Fruit fly (Drosophila melanogaster): ENCODE data around the gene chas.
A peak's percentile ranks its signal among the peaks of the same experiment; 100 is the strongest.

The chas gene

dm6 chrX:17695641-17696040 is 2.9 kb downstream of the chas start (continued):
- TF ChIP-seq chinmo (GFP tag; IDR thresholded peaks at IDR 0.05; ENCODE audit: partially characterized antibody) (0 out of 4 replicates have a peak, but pooled peaks have one; percentile 41), Dip2 (GFP tag; IDR thresholded peaks at IDR 0.05) (peak; percentile 89), CG14860 (GFP tag; IDR thresholded peaks at IDR 0.05; ENCODE audit: partially characterized antibody) (no peak), HmgZ (tag; optimal IDR thresholded peaks at IDR 0.05) (peak; percentile 55), Lhr (GFP tag; optimal IDR thresholded peaks at IDR 0.05) (peak; percentile 29), Fer2 (tag; optimal IDR thresholded peaks at IDR 0.05) (no peak), CG13287 (GFP tag; IDR thresholded peaks at IDR 0.05; ENCODE audit: partially characterized antibody) (peak; percentile 20; the same call in 1 of the 2 replicates), CG12219 (GFP tag; optimal IDR thresholded peaks at IDR 0.05) (no peak), pita (GFP tag; optimal IDR thresholded peaks at IDR 0.05) (peak; percentile 74), sd (tag; optimal IDR thresholded peaks at IDR 0.05) (peak; percentile 44), nerfin-2 (GFP tag; IDR thresholded peaks at IDR 0.05; ENCODE audit: partially characterized antibody) (no peak), CG8290 (GFP tag; optimal IDR thresholded peaks at IDR 0.05) (no peak), CG8290 (tag; optimal IDR thresholded peaks at IDR 0.05) (peak in 1 of 2 experiments; percentile 44), CG10979 (tag; optimal IDR thresholded peaks at IDR 0.05) (peak; percentile 99), Fer3 (tag; optimal IDR thresholded peaks at IDR 0.05) (no peak)

dm6 chrX:17694873-17695446 is 3.6 kb downstream of the chas start:
- TF ChIP-seq CG1233 (GFP tag; optimal IDR thresholded peaks at IDR 0.05) (no peak), Gug (GFP tag; IDR thresholded peaks at IDR 0.05) (no peak), CG12299 (tag; optimal IDR thresholded peaks at IDR 0.05) (no peak), lbe (GFP tag; optimal IDR thresholded peaks at IDR 0.05) (no peak), CG14667 (GFP tag; IDR thresholded peaks at IDR 0.05) (no peak), CG15073 (GFP tag; optimal IDR thresholded peaks at IDR 0.05) (no peak), CG11247 (GFP tag; IDR thresholded peaks at IDR 0.05) (no peak), Eip74EF (GFP tag; optimal IDR thresholded peaks at IDR 0.05) (peak in 1 of 2 experiments; percentile 24), CG15514 (GFP tag; optimal IDR thresholded peaks at IDR 0.05) (no peak), sr (GFP tag; IDR thresholded peaks at IDR 0.05) (no peak), BtbVII (GFP tag; optimal IDR thresholded peaks at IDR 0.05) (no peak), CG42726 (GFP tag; IDR thresholded peaks at IDR 0.05; ENCODE audit: partially characterized antibody) (no peak), maf-S (GFP tag; optimal IDR thresholded peaks at IDR 0.05) (no peak), CG2199 (GFP tag; IDR thresholded peaks at IDR 0.05) (no peak), CG12942 (GFP tag; optimal IDR thresholded peaks at IDR 0.05) (no peak), ara (GFP tag; IDR thresholded peaks at IDR 0.05) (no peak), exex (tag; optimal IDR thresholded peaks at IDR 0.05) (no peak), CG6175 (GFP tag; IDR thresholded peaks at IDR 0.05) (no peak), hbn (GFP tag; IDR thresholded peaks at IDR 0.05; ENCODE audit: partially characterized antibody) (no peak), CG18599 (GFP tag; optimal IDR thresholded peaks at IDR 0.05) (peak; percentile 16), sc (optimal IDR thresholded peaks at IDR 0.05) (no peak), sc (GFP tag; optimal IDR thresholded peaks at IDR 0.05) (no peak), ci (GFP tag; IDR thresholded peaks at IDR 0.05) (no peak), CG13624 (GFP tag; optimal IDR thresholded peaks at IDR 0.05) (no peak), CG14441 (GFP tag; IDR thresholded peaks at IDR 0.05) (no peak), salm (tag; optimal IDR thresholded peaks at IDR 0.05) (no peak), CG6854 (GFP tag; optimal IDR thresholded peaks at IDR 0.05) (peak; percentile 31), CG7745 (tag; optimal IDR thresholded peaks at IDR 0.05) (no peak), Vsx1 (GFP tag; optimal IDR thresholded peaks at IDR 0.05) (no peak), H15 (GFP tag; IDR thresholded peaks at IDR 0.05) (no peak), CTCF (GFP tag; optimal IDR thresholded peaks at IDR 0.05) (no peak), MTF-1 (GFP tag; optimal IDR thresholded peaks at IDR 0.05; ENCODE audit: borderline replicate concordance) (no peak), tap (tag; optimal IDR thresholded peaks at IDR 0.05) (no peak), CG8924 (tag; optimal IDR thresholded peaks at IDR 0.05) (peak; percentile 40), fd3F (GFP tag; optimal IDR thresholded peaks at IDR 0.05) (no peak)

Measured in whole organism, embryonic.